Worm (Caenorhabditis elegans) whole organism, L2 larva: ENCODE measurements around the gene gar-2.

Source experiments
- C34F6.9 ChIP-seq: fragments of 150-350 bp; optimal IDR thresholded peaks from 2 replicates; lab custom pipeline; 2014; ENCODE audit warnings: missing biosample characterization, missing genetic modification characterization
- F13H6.1 ChIP-seq: sonication (generic microtip); optimal IDR thresholded peaks from 2 replicates; lab custom pipeline; 2016; ENCODE audit warnings: missing genetic modification characterization, missing compliant biosample characterization
- R02D3.7 ChIP-seq: fragments of 150-350 bp; optimal IDR thresholded peaks from 2 replicates; lab custom pipeline; 2014; ENCODE audit warnings: missing biosample characterization, missing genetic modification characterization
- Y55F3AM.14 ChIP-seq: fragments of 200-800 bp; sonication (Bioruptor generic); optimal IDR thresholded peaks from 2 replicates; lab custom pipeline; 2018; ENCODE audit warnings: mild to moderate bottlenecking, missing genetic modification characterization, missing compliant biosample characterization
- ZK546.5 ChIP-seq: sonication (generic microtip); optimal IDR thresholded peaks from 2 replicates; lab custom pipeline; 2017; ENCODE audit warnings: missing biosample characterization, missing genetic modification characterization
- aly-2 ChIP-seq: fragments of 150-350 bp; optimal IDR thresholded peaks from 2 replicates; lab custom pipeline; 2014; ENCODE audit warnings: missing biosample characterization, missing genetic modification characterization
- ama-1 ChIP-seq: fragments of 150-350 bp; optimal IDR thresholded peaks from 2 replicates; lab custom pipeline; 2018; ENCODE audit warnings: inconsistent platforms
- blmp-1 ChIP-seq: sonication (generic microtip); optimal IDR thresholded peaks from 2 replicates; lab custom pipeline; 2017; ENCODE audit warnings: missing genetic modification characterization, mild to moderate bottlenecking, missing compliant biosample characterization, antibody characterized with exemption, moderate library complexity; ENCODE audit not compliant: insufficient read depth
- ceh-16 ChIP-seq: fragments of 150-350 bp; optimal IDR thresholded peaks from 2 replicates; lab custom pipeline; 2014; ENCODE audit warnings: missing biosample characterization, missing genetic modification characterization
- ceh-82 ChIP-seq: fragments of 150-350 bp; optimal IDR thresholded peaks from 2 replicates; lab custom pipeline; 2014; ENCODE audit warnings: missing biosample characterization, missing genetic modification characterization
- egl-27 ChIP-seq: sonication (generic microtip); optimal IDR thresholded peaks from 3 replicates; lab custom pipeline; 2017; ENCODE audit warnings: missing biosample characterization, missing genetic modification reagents, missing genetic modification characterization
- elt-1 ChIP-seq: fragments of 150-350 bp; optimal IDR thresholded peaks from 2 replicates; lab custom pipeline; 2014; ENCODE audit warnings: missing biosample characterization, missing genetic modification characterization
- fos-1 ChIP-seq: fragments of 150-350 bp; optimal IDR thresholded peaks from 2 replicates; lab custom pipeline; 2014; ENCODE audit warnings: missing biosample characterization, missing genetic modification characterization
- gmeb-1 ChIP-seq: fragments of 150-350 bp; optimal IDR thresholded peaks from 2 replicates; lab custom pipeline; 2014; ENCODE audit warnings: missing biosample characterization, missing genetic modification characterization
- lin-13 ChIP-seq: fragments of 150-350 bp; optimal IDR thresholded peaks from 2 replicates; lab custom pipeline; 2014; ENCODE audit warnings: missing biosample characterization, missing genetic modification reagents, missing genetic modification characterization
- lin-39 ChIP-seq: fragments of 150-350 bp; optimal IDR thresholded peaks from 2 replicates; lab custom pipeline; 2014; ENCODE audit warnings: missing biosample characterization, missing genetic modification reagents, missing genetic modification characterization
- lsy-2 ChIP-seq, 2 experiments: fragments of 150-350 bp in 1 of 2; sonication (generic microtip) in 1 of 2; optimal IDR thresholded peaks; 2 replicates each; lab custom pipeline; 2014 to 2017; ENCODE audit warnings: missing biosample characterization in 2 of 2, missing genetic modification characterization in 2 of 2
- mab-5 ChIP-seq: fragments of 150-350 bp; optimal IDR thresholded peaks from 2 replicates; lab custom pipeline; 2014; ENCODE audit warnings: missing biosample characterization, missing genetic modification characterization
- mbf-1 ChIP-seq: sonication (generic microtip); optimal IDR thresholded peaks from 2 replicates; lab custom pipeline; 2017; ENCODE audit warnings: missing biosample characterization, missing genetic modification characterization
- mdl-1 ChIP-seq, 2 experiments: fragments of 150-350 bp in 1 of 2; sonication (generic microtip) in 1 of 2; optimal IDR thresholded peaks; 2 replicates each; lab custom pipeline; 2017; ENCODE audit warnings: missing biosample characterization in 2 of 2, missing genetic modification characterization in 2 of 2
- nhr-129 ChIP-seq: fragments of 150-350 bp; optimal IDR thresholded peaks from 2 replicates; lab custom pipeline; 2014; ENCODE audit warnings: missing biosample characterization, missing genetic modification characterization
- nhr-21 ChIP-seq: fragments of 150-350 bp; optimal IDR thresholded peaks from 2 replicates; lab custom pipeline; 2014; ENCODE audit warnings: missing biosample characterization, missing genetic modification characterization
- nhr-23 ChIP-seq: fragments of 150-350 bp; optimal IDR thresholded peaks from 2 replicates; lab custom pipeline; 2014; ENCODE audit warnings: missing biosample characterization, missing genetic modification reagents, missing genetic modification characterization
- nhr-25 ChIP-seq: fragments of 150-350 bp; sonication (generic microtip); optimal IDR thresholded peaks from 3 replicates; lab custom pipeline; 2014; ENCODE audit warnings: missing biosample characterization, missing genetic modification characterization
- nhr-6 ChIP-seq: fragments of 150-350 bp; optimal IDR thresholded peaks from 2 replicates; lab custom pipeline; 2014; ENCODE audit warnings: missing biosample characterization, missing genetic modification characterization
- nhr-77 ChIP-seq: fragments of 150-350 bp; optimal IDR thresholded peaks from 2 replicates; lab custom pipeline; 2014; ENCODE audit warnings: missing biosample characterization, missing genetic modification characterization
- peb-1 ChIP-seq: fragments of 150-350 bp; optimal IDR thresholded peaks from 2 replicates; lab custom pipeline; 2014; ENCODE audit warnings: missing biosample characterization, missing genetic modification characterization
- sem-4 ChIP-seq: fragments of 150-350 bp; optimal IDR thresholded peaks from 2 replicates; lab custom pipeline; 2014; ENCODE audit warnings: missing biosample characterization, missing genetic modification reagents, missing genetic modification characterization
- sma-3 ChIP-seq: sonication (generic microtip); optimal IDR thresholded peaks from 2 replicates; lab custom pipeline; 2016; ENCODE audit warnings: missing genetic modification reagents, missing genetic modification characterization, missing compliant biosample characterization
- sma-9 ChIP-seq, 2 experiments: fragments of 150-350 bp in 1 of 2; sonication (generic microtip) in 1 of 2; optimal IDR thresholded peaks; 2 replicates each; lab custom pipeline; 2014 to 2016; ENCODE audit warnings: missing genetic modification characterization in 2 of 2, mild to moderate bottlenecking in 1 of 2, missing biosample characterization in 1 of 2, missing compliant biosample characterization in 1 of 2, missing genetic modification reagents in 1 of 2, moderate library complexity in 1 of 2
- unc-39 ChIP-seq: fragments of 150-350 bp; optimal IDR thresholded peaks from 2 replicates; lab custom pipeline; 2014; ENCODE audit warnings: missing biosample characterization, missing genetic modification characterization
- unc-55 ChIP-seq: fragments of 150-350 bp; sonication (generic microtip); optimal IDR thresholded peaks from 3 replicates; lab custom pipeline; 2014; ENCODE audit warnings: missing biosample characterization, missing genetic modification reagents, missing genetic modification characterization
- unc-62 ChIP-seq: fragments of 150-350 bp; optimal IDR thresholded peaks from 2 replicates; lab custom pipeline; 2014; ENCODE audit warnings: missing biosample characterization, missing genetic modification reagents, missing genetic modification characterization
- zag-1 ChIP-seq: fragments of 150-350 bp; optimal IDR thresholded peaks from 2 replicates; lab custom pipeline; 2014; ENCODE audit warnings: missing biosample characterization, missing genetic modification characterization
- ztf-1 ChIP-seq: fragments of 200-800 bp; sonication (Bioruptor generic); conservative IDR thresholded peaks from 2 replicates; pipeline ENCODE4 v1.3.6; 2022; ENCODE audit warnings: missing genetic modification characterization, missing compliant biosample characterization

Gene gar-2

DNA sequence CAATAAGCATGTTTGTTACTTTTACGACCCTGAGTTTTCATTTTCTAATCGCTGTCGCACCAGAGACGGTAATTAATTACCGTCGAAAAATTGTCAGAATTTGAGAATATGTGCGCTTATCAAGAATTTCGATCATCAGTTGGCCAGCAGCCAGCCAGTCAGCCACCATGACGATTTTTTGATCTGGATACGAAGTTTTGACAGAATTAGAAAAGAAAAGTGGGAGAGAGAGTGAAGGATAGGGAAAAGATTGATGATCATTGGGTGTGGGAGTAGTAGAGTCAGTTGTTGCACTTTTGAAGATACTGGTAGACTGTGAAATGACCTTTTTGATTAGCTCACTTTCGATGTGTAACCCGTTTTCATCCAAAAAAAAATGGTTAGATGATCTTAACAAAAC, 55.2 kb downstream of the gar-2 start:
- peak in 1 of 2 experiments; percentile 28 for TF ChIP-seq lsy-2 (tag; optimal IDR thresholded peaks at IDR 0.05; lab: Kevin White, UChicago)
- peak; percentile 15 for TF ChIP-seq C34F6.9
- TF ChIP-seq nhr-6 (tag; lab: Kevin White, UChicago): peak; percentile 46
- TF ChIP-seq sma-9 (GFP tag; optimal IDR thresholded peaks at IDR 0.05; lab: Kevin White, UChicago): peak; percentile 83
- no peak for TF ChIP-seq sma-9 (tag; optimal IDR thresholded peaks at IDR 0.05; lab: Kevin White, UChicago)
- peak; percentile 67 for TF ChIP-seq egl-27 (tag; lab: Kevin White, UChicago)
- TF ChIP-seq R02D3.7: no peak
- TF ChIP-seq Y55F3AM.14 (GFP tag; lab: Kevin White, UChicago): no peak
- peak; percentile 31 for TF ChIP-seq elt-1 (tag; lab: Kevin White, UChicago)
- TF ChIP-seq zag-1 (tag; lab: Kevin White, UChicago): no peak
- no peak for TF ChIP-seq mbf-1
- TF ChIP-seq blmp-1 (tag; lab: Kevin White, UChicago): peak; percentile 97
- TF ChIP-seq mab-5: peak; percentile 9
- TF ChIP-seq unc-62: peak; percentile 7
- peak; percentile 55 for TF ChIP-seq ama-1 (lab: Kevin White, UChicago)
- peak; percentile 55 for TF ChIP-seq sem-4 (tag; lab: Kevin White, UChicago)
- peak; percentile 99 for TF ChIP-seq ceh-16 (tag; lab: Kevin White, UChicago)
- no peak for TF ChIP-seq peb-1 (tag; lab: Kevin White, UChicago)
- no peak for TF ChIP-seq gmeb-1 (tag; lab: Kevin White, UChicago)
- TF ChIP-seq ZK546.5: no peak
- TF ChIP-seq sma-3 (GFP tag; lab: Kevin White, UChicago): peak; percentile 10
- TF ChIP-seq F13H6.1: peak; percentile 21
- peak; percentile 16 for TF ChIP-seq nhr-21 (tag; lab: Kevin White, UChicago)
- peak; percentile 54 for TF ChIP-seq nhr-129
- no peak for TF ChIP-seq nhr-77 (tag; lab: Kevin White, UChicago)
- TF ChIP-seq unc-39 (tag; lab: Kevin White, UChicago): no peak
- peak; percentile 33 for TF ChIP-seq lin-13 (GFP tag; lab: Kevin White, UChicago)
- peak; percentile 82 for TF ChIP-seq nhr-25
- TF ChIP-seq fos-1 (tag; lab: Kevin White, UChicago): peak; percentile 13

DNA sequence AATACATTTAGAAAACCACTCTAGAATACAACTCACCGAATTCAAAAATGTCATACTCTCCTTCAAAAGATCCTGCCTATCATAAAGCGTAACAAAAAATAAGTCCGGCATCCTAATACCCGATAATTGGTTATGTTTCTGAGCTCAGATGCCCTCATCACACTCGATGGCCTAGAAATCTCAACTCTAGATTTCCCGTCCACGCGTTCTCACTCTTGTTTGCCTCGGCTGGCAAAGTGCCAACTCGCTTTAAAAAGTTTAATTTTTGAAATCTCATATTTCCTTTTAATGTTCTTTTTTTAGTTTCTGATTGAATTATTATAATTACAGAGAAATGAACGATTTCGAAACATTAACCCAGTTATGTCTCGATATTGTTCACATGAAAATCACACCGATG, 58.5 kb downstream of the gar-2 start, which contains the start of the genes C56G2.15 and thoc-2:
Gene C56G2.15, minus strand, starts transcription at position 188 of the 400 bp plus-strand sequence.
Gene thoc-2, plus strand, starts transcription at position 331 of the 400 bp plus-strand sequence.
- TF ChIP-seq lsy-2 (tag; optimal IDR thresholded peaks at IDR 0.05; lab: Kevin White, UChicago) (peak in 1 of 2 experiments; percentile 63), unc-55 (GFP tag; lab: Kevin White, UChicago) (peak; percentile 24), nhr-129 (peak; percentile 45), aly-2 (tag; lab: Kevin White, UChicago) (no peak), nhr-25 (peak; percentile 4), ceh-82 (tag; lab: Kevin White, UChicago) (no peak), lin-39 (no peak)

DNA sequence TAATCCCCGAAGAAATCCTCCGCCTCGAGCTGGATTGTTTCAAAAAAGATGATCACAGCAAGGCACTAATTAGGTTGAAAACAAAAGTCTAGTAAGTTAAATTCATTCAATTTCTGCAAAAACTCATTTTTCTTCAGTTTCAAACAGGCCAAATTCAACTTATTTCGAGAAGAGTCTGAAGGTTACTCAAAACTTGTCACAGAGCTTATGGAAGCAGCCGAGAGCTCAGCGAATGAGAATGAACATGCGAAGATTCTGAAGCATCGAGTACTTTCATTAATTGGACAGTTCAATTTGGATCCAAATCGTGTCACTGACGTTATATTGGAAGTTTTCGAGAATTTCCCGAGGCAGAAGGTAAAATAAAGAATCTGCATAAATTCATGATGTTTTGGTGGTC, 59.4 kb downstream of the gar-2 start:
- no peak for TF ChIP-seq aly-2 (tag; lab: Kevin White, UChicago)
- TF ChIP-seq ztf-1: no peak
- TF ChIP-seq unc-55 (GFP tag; lab: Kevin White, UChicago): no peak
- TF ChIP-seq lsy-2 (tag; optimal IDR thresholded peaks at IDR 0.05; lab: Kevin White, UChicago): no peak
- TF ChIP-seq sma-9 (GFP tag; optimal IDR thresholded peaks at IDR 0.05; lab: Kevin White, UChicago): no peak
- no peak for TF ChIP-seq sma-9 (tag; optimal IDR thresholded peaks at IDR 0.05; lab: Kevin White, UChicago)
- no peak for TF ChIP-seq nhr-77 (tag; lab: Kevin White, UChicago)
- no peak for TF ChIP-seq nhr-23 (tag; lab: Kevin White, UChicago)
- TF ChIP-seq mdl-1 (tag; optimal IDR thresholded peaks at IDR 0.05; lab: Kevin White, UChicago): no peak
